Worm (Caenorhabditis elegans): ENCODE data around the gene frpr-7.
A peak's percentile ranks its signal among the peaks of the same experiment; 100 is the strongest.

The frpr-7 gene

ce11 chrX:17609948-17610347 lies 30.3 kb upstream of the frpr-7 start, which contains the start of gene C16H3.3:
Gene C16H3.3 (minus strand): TSS chrX:17610048.
- TF ChIP-seq nhr-20 (tag; optimal IDR thresholded peaks at IDR 0.05) (no peak), snpc-4 (tag; optimal IDR thresholded peaks at IDR 0.05) (no peak), ceh-8 (GFP tag; optimal IDR thresholded peaks at IDR 0.05) (no peak), swsn-7 (tag; optimal IDR thresholded peaks at IDR 0.05) (no peak), mef-2 (tag; optimal IDR thresholded peaks at IDR 0.05) (no peak), lin-14 (GFP tag; optimal IDR thresholded peaks at IDR 0.05) (no peak), lin-15B (tag; optimal IDR thresholded peaks at IDR 0.05) (no peak), nhr-237 (tag; optimal IDR thresholded peaks at IDR 0.05) (no peak), C16A3.4 (tag; optimal IDR thresholded peaks at IDR 0.05) (no peak), unc-130 (tag; optimal IDR thresholded peaks at IDR 0.05) (no peak), fkh-4 (tag; optimal IDR thresholded peaks at IDR 0.05; ENCODE audit: borderline replicate concordance) (no peak), hlh-4 (tag; optimal IDR thresholded peaks at IDR 0.05) (no peak), ceh-82 (tag; optimal IDR thresholded peaks at IDR 0.05) (no peak), nhr-12 (tag; optimal IDR thresholded peaks at IDR 0.05) (no peak), zip-4 (GFP tag; optimal IDR thresholded peaks at IDR 0.05) (no peak), tbx-2 (tag; optimal IDR thresholded peaks at IDR 0.05) (no peak), aha-1 (tag; optimal IDR thresholded peaks at IDR 0.05) (no peak), nhr-71 (tag; optimal IDR thresholded peaks at IDR 0.05) (no peak), ztf-11 (tag; optimal IDR thresholded peaks at IDR 0.05) (no peak)

DNA sequence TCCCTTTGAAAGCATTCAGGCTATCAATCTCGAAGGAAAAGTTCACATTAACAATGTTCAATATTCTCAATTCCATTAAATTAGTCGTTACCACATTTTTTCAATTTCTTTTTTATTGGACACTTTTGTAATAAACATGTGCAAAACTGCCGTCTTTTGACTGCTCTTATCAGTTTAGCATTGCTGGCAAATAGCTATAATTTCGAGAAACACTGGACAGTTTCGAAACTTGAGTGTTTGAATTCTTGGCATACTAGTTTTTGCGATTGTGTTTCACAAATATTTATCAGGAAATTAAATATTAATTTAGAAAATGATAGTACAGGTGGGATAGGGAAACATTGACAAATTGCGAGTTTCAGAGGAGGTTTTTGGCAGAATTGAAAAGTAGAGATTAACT lies 21.7 kb upstream of the frpr-7 start:
- TF ChIP-seq nhr-71 (tag; optimal IDR thresholded peaks at IDR 0.05) (peak; percentile 1), unc-130 (tag; optimal IDR thresholded peaks at IDR 0.05) (no peak), F16B12.6 (tag; optimal IDR thresholded peaks at IDR 0.05) (no peak), nhr-11 (tag; optimal IDR thresholded peaks at IDR 0.05) (no peak), aly-2 (tag; optimal IDR thresholded peaks at IDR 0.05) (no peak), nhr-47 (tag; optimal IDR thresholded peaks at IDR 0.05) (no peak), elt-2 (tag; optimal IDR thresholded peaks at IDR 0.05) (peak; percentile 74), Y116A8C.19 (tag; optimal IDR thresholded peaks at IDR 0.05; ENCODE audit: borderline replicate concordance) (no peak), tlp-1 (tag; optimal IDR thresholded peaks at IDR 0.05) (peak; percentile 46), ceh-88 (GFP tag; IDR thresholded peaks at IDR 0.05) (no peak), efl-1 (optimal IDR thresholded peaks at IDR 0.05) (no peak), efl-1 (GFP tag; optimal IDR thresholded peaks at IDR 0.05 in 1 of 2) (peak in 1 of 2 experiments; percentile 60), dsc-1 (tag; optimal IDR thresholded peaks at IDR 0.05) (no peak), blmp-1 (tag; optimal IDR thresholded peaks at IDR 0.05) (no peak), mep-1 (tag; optimal IDR thresholded peaks at IDR 0.05) (no peak), lin-35 (GFP tag; optimal IDR thresholded peaks at IDR 0.05) (peak in 1 of 2 experiments; percentile 13), sox-4 (tag; optimal IDR thresholded peaks at IDR 0.05) (no peak), pqm-1 (tag; optimal IDR thresholded peaks at IDR 0.05) (peak; percentile 57), alr-1 (tag; optimal IDR thresholded peaks at IDR 0.05; ENCODE audit: borderline replicate concordance) (no peak), ceh-90 (tag; optimal IDR thresholded peaks at IDR 0.05) (no peak)

DNA sequence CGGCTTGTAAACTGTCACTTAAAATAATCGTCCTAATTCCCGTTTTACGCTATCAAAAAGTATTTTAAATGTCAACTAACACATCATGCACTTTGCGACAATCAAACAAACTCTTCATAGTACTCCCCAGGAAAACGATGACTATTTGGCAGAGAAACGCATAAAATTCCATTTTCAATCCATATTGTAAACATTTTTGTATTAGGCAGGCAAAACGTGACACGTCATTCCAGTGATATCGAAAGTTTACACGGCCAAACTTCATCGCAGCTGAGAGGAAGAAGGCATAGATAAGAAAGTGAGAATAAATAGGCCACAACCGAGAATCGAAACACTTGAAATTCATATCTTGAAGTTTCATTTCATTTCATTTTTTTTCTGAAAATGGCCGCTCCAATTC lies 20.5 kb upstream of the frpr-7 start, which contains the start of gene lec-9:
TSS of gene lec-9 (plus strand) at position 349 of the 400 bp plus-strand sequence.
- TF ChIP-seq nhr-71 (tag; optimal IDR thresholded peaks at IDR 0.05) (peak; percentile 30), nhr-20 (tag; optimal IDR thresholded peaks at IDR 0.05) (peak; percentile 34), pax-3 (tag; optimal IDR thresholded peaks at IDR 0.05) (peak; percentile 57), nhr-90 (tag; optimal IDR thresholded peaks at IDR 0.05; ENCODE audit: poor library complexity) (peak; percentile 12), elt-3 (tag; optimal IDR thresholded peaks at IDR 0.05) (no peak), blmp-1 (tag; optimal IDR thresholded peaks at IDR 0.05) (peak; percentile 43), nhr-84 (tag; optimal IDR thresholded peaks at IDR 0.05) (no peak), lin-35 (GFP tag; optimal IDR thresholded peaks at IDR 0.05) (peak in 1 of 2 experiments; percentile 58), elt-2 (tag; optimal IDR thresholded peaks at IDR 0.05) (peak; percentile 97), lin-14 (GFP tag; optimal IDR thresholded peaks at IDR 0.05) (peak; percentile 18), grh-1 (GFP tag; IDR thresholded peaks at IDR 0.05) (no peak)
